Worm (Caenorhabditis elegans) whole organism, dauer: ENCODE results near the gene chil-18.

Experiments used
- unc-62 ChIP-seq: sonication (generic microtip); optimal IDR thresholded peaks from 2 replicates; lab custom pipeline; 2017; ENCODE audit warnings: missing biosample characterization, missing genetic modification reagents, missing genetic modification characterization

Gene chil-18

ce11 chrII:9447965-9448364 lies at the start of gene chil-18:
TSS of gene chil-18 (plus strand) at chrII:9448265.
- TF ChIP-seq unc-62 (GFP tag; lab: Kevin White, UChicago): no peak

- TF ChIP-seq unc-62 (GFP tag; lab: Kevin White, UChicago): no peak
These were observed 49.6 kb upstream of the chil-18 start, which contains the start of the genes Y51B9A.14 and Y51B9A.8 for ce11 chrII:9398370-9398901. TSS of gene Y51B9A.14 (minus strand) at chrII:9398470. TSS of gene Y51B9A.8 (plus strand) at chrII:9398851.

- TF ChIP-seq unc-62 (GFP tag; lab: Kevin White, UChicago): no peak
These were observed 48.3 kb upstream of the chil-18 start, which contains the start of gene Y51B9A.7 for ce11 chrII:9399746-9400145. TSS of gene Y51B9A.7 (plus strand) at chrII:9400046.

ce11 chrII:9403087-9403486 lies 45.0 kb upstream of the chil-18 start, which contains the start of gene Y51B9A.6:
TSS of gene Y51B9A.6 (minus strand) at chrII:9403187.
- TF ChIP-seq unc-62 (GFP tag; lab: Kevin White, UChicago): no peak

- no peak for TF ChIP-seq unc-62 (GFP tag; lab: Kevin White, UChicago)
These were observed 44.2 kb upstream of the chil-18 start, which contains the start of gene Y51B9A.5 for ce11 chrII:9403846-9404245. TSS of gene Y51B9A.5 (plus strand) at chrII:9404146.

- no peak for TF ChIP-seq unc-62 (GFP tag; lab: Kevin White, UChicago)
These were observed 41.0 kb upstream of the chil-18 start, which contains the start of gene mpz-6 for ce11 chrII:9407020-9407419. TSS of gene mpz-6 (minus strand) at chrII:9407120.

- TF ChIP-seq unc-62 (GFP tag; lab: Kevin White, UChicago): no peak
These were observed 40.6 kb upstream of the chil-18 start, which contains the start of gene arrd-2 for ce11 chrII:9407469-9407868. TSS of gene arrd-2 (plus strand) at chrII:9407769.

- no peak for TF ChIP-seq unc-62 (GFP tag; lab: Kevin White, UChicago)
These were observed 36.6 kb upstream of the chil-18 start, which contains the start of gene M176.9 for ce11 chrII:9411497-9411896. TSS of gene M176.9 (minus strand) at chrII:9411597.

ce11 chrII:9412086-9412608 lies 35.9 kb upstream of the chil-18 start, which contains the start of gene arrd-3:
TSS of gene arrd-3 (plus strand) at chrII:9412558.
- no peak for TF ChIP-seq unc-62 (GFP tag; lab: Kevin White, UChicago)

ce11 chrII:9416381-9417276 lies 31.4 kb upstream of the chil-18 start, which contains the start of the genes gss-1 and chch-3:
TSS of gene gss-1 (minus strand) at chrII:9416431.
TSS of gene chch-3 (plus strand) at chrII:9417013.
- TF ChIP-seq unc-62 (GFP tag; lab: Kevin White, UChicago): no peak

ce11 chrII:9418065-9418567 lies 29.9 kb upstream of the chil-18 start, which contains the start of the genes M176.4 and M176.16:
TSS of gene M176.4 (plus strand) at chrII:9418365.
TSS of gene M176.16 (plus strand) at chrII:9418517.
- no peak for TF ChIP-seq unc-62 (GFP tag; lab: Kevin White, UChicago)

ce11 chrII:9418843-9419532 lies 29.1 kb upstream of the chil-18 start:
- TF ChIP-seq unc-62 (GFP tag; lab: Kevin White, UChicago): no peak

- no peak for TF ChIP-seq unc-62 (GFP tag; lab: Kevin White, UChicago)
These were observed 26.1 kb upstream of the chil-18 start, which contains the start of gene M176.11 for ce11 chrII:9421969-9422368. TSS of gene M176.11 (plus strand) at chrII:9422269.

- TF ChIP-seq unc-62 (GFP tag; lab: Kevin White, UChicago): no peak
These were observed 22.0 kb upstream of the chil-18 start, which contains the start of gene M176.10 for ce11 chrII:9426076-9426475. TSS of gene M176.10 (minus strand) at chrII:9426176.
